Fruit fly (Drosophila melanogaster): ENCODE data around the gene by.

DNA sequence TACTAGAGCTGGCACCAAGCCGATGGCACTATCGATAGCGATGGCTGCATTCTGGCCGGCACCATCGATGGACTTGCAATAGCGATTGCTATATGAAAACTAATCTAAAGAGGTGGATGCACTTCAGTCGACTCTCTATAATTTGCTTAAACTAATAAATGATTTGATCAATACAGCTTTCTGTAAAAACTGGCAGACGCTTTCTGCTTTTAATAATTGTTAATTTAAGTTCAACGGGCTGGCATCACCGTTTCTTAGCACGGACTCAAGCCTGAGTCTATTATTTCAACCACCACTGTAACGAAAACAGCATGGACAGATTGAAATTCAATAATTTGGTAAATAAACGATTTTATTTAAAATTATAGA lies 19.8 kb downstream of the by start, which contains the start of the genes Ras85D and Rlb1:
- peak; percentile 49 for TF ChIP-seq CG33017 (tag; optimal IDR thresholded peaks at IDR 0.05)
- no peak for TF ChIP-seq cnc (optimal IDR thresholded peaks at IDR 0.05)
- peak; percentile 97 for TF ChIP-seq toe (GFP tag; optimal IDR thresholded peaks at IDR 0.05)
- TF ChIP-seq Hr96 (GFP tag; optimal IDR thresholded peaks at IDR 0.05): no peak
- no peak for TF ChIP-seq kay (GFP tag; ENCODE audit: borderline replicate concordance)
- no peak for TF ChIP-seq Clk (GFP tag; optimal IDR thresholded peaks at IDR 0.05)

Data from whole organism, adult.